Fruit fly (Drosophila melanogaster) whole organism, embryonic: ENCODE measurements around the gene mia.

ENCODE experiments used
- ATbp ChIP-seq: fragments of 200-800 bp; sonication (Bioruptor generic); optimal IDR thresholded peaks from 2 replicates; lab custom pipeline; 2017; ENCODE audit warnings: missing biosample characterization, mild to moderate bottlenecking, missing genetic modification characterization, missing genetic modification reagents
- Aef1 ChIP-seq: fragments of 200-800 bp; sonication (Bioruptor generic); IDR thresholded peaks from 3 replicates; pipeline ENCODE4 v1.3.6; 2022; ENCODE audit warnings: missing biosample characterization, missing genetic modification characterization
- Asciz ChIP-seq: fragments of 200-800 bp; sonication (Bioruptor generic); optimal IDR thresholded peaks from 2 replicates; lab custom pipeline; 2017; ENCODE audit warnings: missing biosample characterization, mild to moderate bottlenecking, missing genetic modification characterization, missing genetic modification reagents
- BtbVII ChIP-seq: fragments of 200-800 bp; sonication (Bioruptor generic); optimal IDR thresholded peaks from 3 replicates; lab custom pipeline; 2017; ENCODE audit warnings: missing biosample characterization, mild to moderate bottlenecking, missing genetic modification characterization
- CG10267 ChIP-seq: fragments of 200-800 bp; sonication (Bioruptor generic); optimal IDR thresholded peaks from 2 replicates; lab custom pipeline; 2018; ENCODE audit warnings: missing biosample characterization, mild to moderate bottlenecking, missing genetic modification characterization, moderate library complexity
- CG10274 ChIP-seq: fragments of 200-800 bp; sonication (Bioruptor generic); optimal IDR thresholded peaks from 3 replicates; lab custom pipeline; 2017; ENCODE audit warnings: missing biosample characterization, mild to moderate bottlenecking, missing genetic modification characterization
- CG10366 ChIP-seq: fragments of 200-800 bp; sonication (Bioruptor generic); IDR thresholded peaks from 2 replicates; pipeline ENCODE4 v1.3.6; 2022; ENCODE audit warnings: missing biosample characterization, missing genetic modification characterization
- CG11085 ChIP-seq: fragments of 200-800 bp; sonication (Bioruptor generic); IDR thresholded peaks from 2 replicates; pipeline ENCODE4 v1.3.6; 2022; ENCODE audit warnings: missing biosample characterization, missing genetic modification characterization
- CG11560 ChIP-seq: fragments of 200-800 bp; sonication (Bioruptor generic); IDR thresholded peaks from 3 replicates; pipeline ENCODE4 v1.3.6; 2022; ENCODE audit warnings: missing biosample characterization, missing genetic modification characterization
- CG12071 ChIP-seq: fragments of 200-800 bp; sonication (Bioruptor generic); optimal IDR thresholded peaks from 3 replicates; lab custom pipeline; 2018; ENCODE audit warnings: missing biosample characterization, mild to moderate bottlenecking, missing genetic modification characterization
- CG12155 ChIP-seq: fragments of 200-800 bp; sonication (Bioruptor generic); optimal IDR thresholded peaks from 3 replicates; lab custom pipeline; 2016; ENCODE audit warnings: missing biosample characterization, missing genetic modification characterization
- CG12744 ChIP-seq: fragments of 200-800 bp; sonication (Bioruptor generic); optimal IDR thresholded peaks from 2 replicates; lab custom pipeline; 2016; ENCODE audit warnings: missing biosample characterization, missing genetic modification characterization
- CG14965 ChIP-seq: fragments of 200-800 bp; sonication (Bioruptor generic); optimal IDR thresholded peaks from 2 replicates; lab custom pipeline; 2016; ENCODE audit warnings: missing biosample characterization, missing genetic modification characterization, borderline replicate concordance
- CG17359 ChIP-seq: fragments of 200-800 bp; sonication (Bioruptor generic); optimal IDR thresholded peaks from 3 replicates; lab custom pipeline; 2018; ENCODE audit warnings: missing biosample characterization, mild to moderate bottlenecking, missing genetic modification characterization, moderate library complexity
- CG18476 ChIP-seq: fragments of 200-800 bp; sonication (Bioruptor generic); optimal IDR thresholded peaks from 2 replicates; lab custom pipeline; 2016; ENCODE audit warnings: missing biosample characterization, mild to moderate bottlenecking, missing genetic modification characterization
- CG2202 ChIP-seq: fragments of 200-800 bp; sonication (Bioruptor generic); optimal IDR thresholded peaks from 2 replicates; lab custom pipeline; 2018; ENCODE audit warnings: missing biosample characterization, mild to moderate bottlenecking, missing genetic modification characterization
- CG30431 ChIP-seq: fragments of 200-800 bp; sonication (Bioruptor generic); optimal IDR thresholded peaks from 2 replicates; lab custom pipeline; 2017; ENCODE audit warnings: missing biosample characterization, missing genetic modification characterization
- CG4617 ChIP-seq: fragments of 200-800 bp; sonication (Bioruptor generic); optimal IDR thresholded peaks from 3 replicates; lab custom pipeline; 2016; ENCODE audit warnings: missing biosample characterization, missing genetic modification characterization, borderline replicate concordance
- CG4707 ChIP-seq: fragments of 200-800 bp; sonication (Bioruptor generic); optimal IDR thresholded peaks from 2 replicates; lab custom pipeline; 2018; ENCODE audit warnings: missing biosample characterization, mild to moderate bottlenecking, missing genetic modification characterization, moderate library complexity
- CG4854 ChIP-seq: fragments of 200-800 bp; sonication (Bioruptor generic); optimal IDR thresholded peaks from 2 replicates; lab custom pipeline; 2016; ENCODE audit warnings: missing biosample characterization, missing genetic modification characterization, inconsistent platforms
- CG5245 ChIP-seq: fragments of 200-800 bp; sonication (Bioruptor generic); optimal IDR thresholded peaks from 3 replicates; lab custom pipeline; 2016; ENCODE audit warnings: missing biosample characterization, missing genetic modification characterization
- CG9797 ChIP-seq: fragments of 200-800 bp; sonication (Bioruptor generic); optimal IDR thresholded peaks from 3 replicates; lab custom pipeline; 2018; ENCODE audit warnings: missing biosample characterization, mild to moderate bottlenecking, missing genetic modification characterization
- CG9817 ChIP-seq: fragments of 200-800 bp; sonication (Bioruptor generic); optimal IDR thresholded peaks from 2 replicates; lab custom pipeline; 2018; ENCODE audit warnings: missing biosample characterization, mild to moderate bottlenecking, missing genetic modification characterization, moderate library complexity
- D19A ChIP-seq: fragments of 200-800 bp; optimal IDR thresholded peaks from 3 replicates; lab custom pipeline; 2019; ENCODE audit warnings: missing biosample characterization, mild to moderate bottlenecking, missing genetic modification characterization, moderate library complexity
- Dbx ChIP-seq: fragments of 200-800 bp; sonication (Bioruptor generic); IDR thresholded peaks from 3 replicates; pipeline ENCODE4 v1.3.6; 2022; ENCODE audit warnings: missing biosample characterization, missing genetic modification characterization
- Dfd ChIP-seq, 2 experiments: fragments of >200 bp; optimal IDR thresholded peaks; 2 replicates each; lab custom pipeline; 2017; ENCODE audit warnings: missing biosample characterization in 2 of 2, missing genetic modification characterization in 2 of 2
- Dref ChIP-seq: fragments of 200-800 bp; sonication (Bioruptor generic); IDR thresholded peaks from 2 replicates; pipeline ENCODE4 v1.3.6; 2022; ENCODE audit warnings: missing biosample characterization, missing genetic modification characterization
- Ets97D ChIP-seq: fragments of 200-800 bp; sonication (Bioruptor generic); optimal IDR thresholded peaks from 3 replicates; lab custom pipeline; 2016; ENCODE audit warnings: missing biosample characterization, missing genetic modification characterization
- Fer3 ChIP-seq: fragments of 200-800 bp; sonication (Bioruptor generic); optimal IDR thresholded peaks from 2 replicates; lab custom pipeline; 2018; ENCODE audit warnings: missing biosample characterization, mild to moderate bottlenecking, missing genetic modification characterization, moderate library complexity
- Gsc ChIP-seq: fragments of 200-800 bp; sonication (Bioruptor generic); IDR thresholded peaks from 2 replicates; pipeline ENCODE4 v1.3.6; 2022; ENCODE audit warnings: missing biosample characterization, missing genetic modification characterization
- HLH4C ChIP-seq: fragments of 200-800 bp; sonication (Bioruptor generic); IDR thresholded peaks from 3 replicates; pipeline ENCODE4 v1.3.6; 2022; ENCODE audit warnings: missing biosample characterization, missing genetic modification characterization; ENCODE audit not compliant: partially characterized antibody
- HLH54F ChIP-seq: fragments of 200-800 bp; sonication (Bioruptor generic); optimal IDR thresholded peaks from 3 replicates; lab custom pipeline; 2016; ENCODE audit warnings: missing biosample characterization, missing genetic modification characterization
- Med ChIP-seq: fragments of 200-800 bp; sonication (Bioruptor generic); peaks from one replicate; lab custom pipeline; 2016; ENCODE audit warnings: missing biosample characterization, missing genetic modification characterization, mild to moderate bottlenecking, inconsistent platforms, moderate library complexity
- Xrp1 ChIP-seq: fragments of 200-800 bp; sonication (Bioruptor generic); IDR thresholded peaks from 2 replicates; pipeline ENCODE4 v1.3.6; 2022; ENCODE audit warnings: missing biosample characterization, missing genetic modification characterization
- ac ChIP-seq: fragments of 200-800 bp; sonication (Bioruptor generic); optimal IDR thresholded peaks from 3 replicates; lab custom pipeline; 2017; ENCODE audit warnings: missing biosample characterization, mild to moderate bottlenecking, missing genetic modification characterization
- btn ChIP-seq: fragments of 200-800 bp; sonication (Bioruptor generic); optimal IDR thresholded peaks from 2 replicates; lab custom pipeline; 2016; ENCODE audit warnings: missing biosample characterization, missing genetic modification characterization
- crc ChIP-seq: fragments of 200-800 bp; sonication (Bioruptor generic); optimal IDR thresholded peaks from 2 replicates; lab custom pipeline; 2016; ENCODE audit warnings: missing biosample characterization, missing genetic modification characterization
- dmrt99B ChIP-seq: fragments of 200-800 bp; sonication (Bioruptor generic); optimal IDR thresholded peaks from 2 replicates; lab custom pipeline; 2018; ENCODE audit warnings: missing biosample characterization, mild to moderate bottlenecking, missing genetic modification characterization, moderate library complexity
- esg ChIP-seq: fragments of 200-800 bp; sonication (Bioruptor generic); conservative IDR thresholded peaks from 2 replicates; pipeline ENCODE4 v1.3.6; 2022; ENCODE audit warnings: missing biosample characterization, missing genetic modification characterization
- hkb ChIP-seq, 2 experiments: fragments of 200-800 bp in 1 of 2; fragments of >200 bp in 1 of 2; sonication (Bioruptor generic) in 1 of 2; IDR thresholded peaks in 1 of 2; optimal IDR thresholded peaks in 1 of 2; 2 replicates each; pipeline versions ENCODE4 v1.3.6 to Lab custom; 2017 to 2022; ENCODE audit warnings: missing biosample characterization in 1 of 2, missing genetic modification characterization in 1 of 2
- hth ChIP-seq: fragments of >200 bp; optimal IDR thresholded peaks from 2 replicates; lab custom pipeline; 2017; ENCODE audit warnings: inconsistent platforms
- insv ChIP-seq, 2 experiments: fragments of 200-800 bp; sonication (Bioruptor generic); optimal IDR thresholded peaks; 3 replicates each; lab custom pipeline; 2016 to 2018; ENCODE audit warnings: missing biosample characterization in 2 of 2, missing genetic modification characterization in 2 of 2
- lbe ChIP-seq: fragments of 200-800 bp; sonication (Bioruptor generic); optimal IDR thresholded peaks from 2 replicates; lab custom pipeline; 2016; ENCODE audit warnings: missing biosample characterization, mild to moderate bottlenecking, missing genetic modification characterization
- nom ChIP-seq: fragments of 200-800 bp; sonication (Bioruptor generic); optimal IDR thresholded peaks from 2 replicates; lab custom pipeline; 2017; ENCODE audit warnings: missing biosample characterization, missing genetic modification characterization, mild to moderate bottlenecking, moderate library complexity, missing genetic modification reagents
- pb ChIP-seq: fragments of 200-800 bp; sonication (Bioruptor generic); optimal IDR thresholded peaks from 3 replicates; lab custom pipeline; 2016; ENCODE audit warnings: missing biosample characterization, missing genetic modification characterization
- sd ChIP-seq: fragments of 200-800 bp; sonication (Bioruptor generic); optimal IDR thresholded peaks from 3 replicates; lab custom pipeline; 2018; ENCODE audit warnings: missing biosample characterization, mild to moderate bottlenecking, missing genetic modification characterization, moderate library complexity
- tgo ChIP-seq: fragments of 200-800 bp; sonication (Bioruptor generic); IDR thresholded peaks from 3 replicates; pipeline ENCODE4 v1.3.6; 2022; ENCODE audit warnings: missing biosample characterization, missing genetic modification characterization
- twi ChIP-seq: fragments of 200-800 bp; optimal IDR thresholded peaks from 2 replicates; lab custom pipeline; 2019; ENCODE audit warnings: missing biosample characterization, mild to moderate bottlenecking, missing genetic modification characterization, moderate library complexity
- usp ChIP-seq: fragments of >200 bp; optimal IDR thresholded peaks from 2 replicates; lab custom pipeline; 2017; ENCODE audit warnings: missing biosample characterization, missing genetic modification characterization
- vfl ChIP-seq: fragments of 200-800 bp; sonication (Bioruptor generic); optimal IDR thresholded peaks from 2 replicates; lab custom pipeline; 2016; ENCODE audit warnings: missing biosample characterization, missing genetic modification characterization

mia gene

DNA sequence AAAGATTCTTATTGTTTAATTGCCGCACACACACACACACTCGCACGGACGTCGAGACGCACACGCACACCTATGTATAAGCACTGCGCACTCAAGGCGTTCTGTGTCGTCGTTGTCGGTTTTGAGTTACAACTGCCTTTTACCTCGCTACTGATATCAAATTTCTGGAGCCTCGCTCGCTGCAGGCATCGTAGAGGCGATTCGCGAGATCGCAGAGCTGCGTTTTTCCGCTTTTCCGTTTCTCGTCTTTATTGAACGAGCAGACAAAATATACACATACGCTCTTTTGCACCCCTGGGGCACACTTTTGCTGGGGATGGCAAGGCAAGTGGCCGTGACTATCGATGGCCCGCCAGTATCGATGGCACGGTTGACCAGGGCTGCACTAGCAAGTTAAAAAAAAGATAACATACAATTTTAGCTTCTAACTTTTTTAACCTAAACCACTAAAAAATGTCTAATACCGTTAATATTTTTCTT, 3.5 kb downstream of the mia start, which contains the start of gene CG2519 (continued):
- peak; percentile 60 for TF ChIP-seq vfl (GFP tag; lab: Kevin White, UChicago)
- peak; percentile 77 for TF ChIP-seq Ets97D (GFP tag; lab: Kevin White, UChicago)
- TF ChIP-seq CG14965 (GFP tag; lab: Kevin White, UChicago) = no peak
- TF ChIP-seq Dbx = peak; percentile 71
- TF ChIP-seq CG17359 = peak; percentile 59
- no peak for TF ChIP-seq lbe
- no peak for TF ChIP-seq sd (tag; lab: Kevin White, UChicago)
- TF ChIP-seq CG9817 (tag; lab: Kevin White, UChicago) = peak; percentile 47
- TF ChIP-seq CG10366 (GFP tag; lab: Robert Waterston, UW) = peak; percentile 70
- no peak for TF ChIP-seq Asciz
- TF ChIP-seq CG10274 (GFP tag; lab: Kevin White, UChicago) = no peak
- peak; percentile 95 for TF ChIP-seq Med (GFP tag; lab: Kevin White, UChicago)
- TF ChIP-seq HLH4C (GFP tag; lab: Robert Waterston, UW) = peak; percentile 96
- TF ChIP-seq CG12071 = no peak
- peak; percentile 45; the same call in 1 of the 3 replicates for TF ChIP-seq Aef1
- no peak for TF ChIP-seq nom (GFP tag; lab: Kevin White, UChicago)
- TF ChIP-seq Xrp1 (GFP tag; lab: Robert Waterston, UW) = peak; percentile 67; the same call in 1 of the 2 replicates
- TF ChIP-seq CG5245 = peak; percentile 46
- no peak for TF ChIP-seq CG4707
- peak; percentile 59; the same call in 1 of the 2 replicates for TF ChIP-seq CG11085
- TF ChIP-seq tgo (GFP tag; lab: Robert Waterston, UW) = no peak; the same call in 2 of the 3 replicates
- peak; percentile 57 for TF ChIP-seq CG10267 (tag; lab: Kevin White, UChicago)
- TF ChIP-seq D19A (tag; lab: Kevin White, UChicago) = no peak
- TF ChIP-seq CG9797 = peak; percentile 37
- no peak for TF ChIP-seq CG4854 (GFP tag; lab: Kevin White, UChicago)
- TF ChIP-seq CG11560 (tag; lab: Robert Waterston, UW) = 0 out of 3 replicates have a peak, but pooled peaks have one; percentile 39
- TF ChIP-seq Dfd (GFP tag; optimal IDR thresholded peaks at IDR 0.05; lab: Kevin White, UChicago) = no peak
- TF ChIP-seq esg (GFP tag; lab: Robert Waterston, UW) = 0 out of 2 replicates have a peak, but pooled peaks have one; percentile 18
- no peak for TF ChIP-seq CG30431 (GFP tag; lab: Kevin White, UChicago)
- peak; percentile 19 for TF ChIP-seq CG2202
- TF ChIP-seq ac (GFP tag; lab: Kevin White, UChicago) = peak; percentile 10
- no peak for TF ChIP-seq hkb (optimal IDR thresholded peaks at IDR 0.05; lab: Kevin White, UChicago)
- no peak for TF ChIP-seq hkb (GFP tag; IDR thresholded peaks at IDR 0.05; lab: Robert Waterston, UW)
- TF ChIP-seq Dref (GFP tag; lab: Robert Waterston, UW) = peak; percentile 95
- peak; percentile 86 for TF ChIP-seq CG4617
- TF ChIP-seq twi (tag; lab: Kevin White, UChicago) = no peak
- peak; percentile 56 for TF ChIP-seq pb
- TF ChIP-seq ATbp (GFP tag; lab: Kevin White, UChicago) = no peak
- no peak for TF ChIP-seq dmrt99B (tag; lab: Kevin White, UChicago)
- TF ChIP-seq HLH54F (GFP tag; lab: Kevin White, UChicago) = peak; percentile 69
- TF ChIP-seq crc (GFP tag; lab: Kevin White, UChicago) = peak; percentile 21
- TF ChIP-seq hth (lab: Kevin White, UChicago) = no peak
- TF ChIP-seq CG12744 (GFP tag; lab: Kevin White, UChicago) = no peak
- peak in 1 of 2 experiments; percentile 42 for TF ChIP-seq insv (GFP tag; optimal IDR thresholded peaks at IDR 0.05; lab: Kevin White, UChicago)
- TF ChIP-seq Gsc (GFP tag; lab: Robert Waterston, UW) = no peak
- TF ChIP-seq BtbVII = no peak
- TF ChIP-seq Fer3 = no peak
- TF ChIP-seq btn (GFP tag; lab: Kevin White, UChicago) = no peak
- TF ChIP-seq CG18476 = no peak
- peak; percentile 58 for TF ChIP-seq CG12155 (GFP tag; lab: Kevin White, UChicago)
- TF ChIP-seq usp (GFP tag; lab: Kevin White, UChicago) = no peak
